Worm (Caenorhabditis elegans) whole organism, midembryonic: ENCODE measurements around the gene C14A4.9.

ENCODE experiments used
- T22C8.4 ChIP-seq: fragments of 200-800 bp; sonication (Bioruptor generic); IDR thresholded peaks from 2 replicates; pipeline ENCODE4 v1.3.6; 2022; ENCODE audit warnings: missing genetic modification characterization, missing compliant biosample characterization
- cog-1 ChIP-seq: sonication (generic microtip); optimal IDR thresholded peaks from 2 replicates; lab custom pipeline; 2016; ENCODE audit warnings: missing genetic modification characterization, missing compliant biosample characterization
- flt-1 ChIP-seq: fragments of 200-800 bp; sonication (Bioruptor generic); IDR thresholded peaks from 2 replicates; pipeline ENCODE4 v1.3.6; 2022; ENCODE audit warnings: missing genetic modification characterization, missing compliant biosample characterization
- klf-2 ChIP-seq: fragments of 200-800 bp; sonication (Bioruptor generic); conservative IDR thresholded peaks from 2 replicates; pipeline ENCODE4 v1.3.6; 2022; ENCODE audit warnings: missing genetic modification reagents, missing genetic modification characterization, missing compliant biosample characterization
- med-1 ChIP-seq: sonication (generic microtip); optimal IDR thresholded peaks from 2 replicates; lab custom pipeline; 2017; ENCODE audit warnings: missing genetic modification characterization, mild to moderate bottlenecking, missing compliant biosample characterization, antibody characterized with exemption, missing genetic modification reagents; ENCODE audit not compliant: insufficient read depth
- ref-1 ChIP-seq: fragments of 200-800 bp; sonication (Bioruptor generic); conservative IDR thresholded peaks from 2 replicates; pipeline ENCODE4 v1.3.6; 2022; ENCODE audit warnings: missing genetic modification reagents, missing genetic modification characterization, missing compliant biosample characterization
- tab-1 ChIP-seq: fragments of 200-800 bp; sonication (Bioruptor generic); IDR thresholded peaks from 2 replicates; pipeline ENCODE4 v1.3.6; 2022; ENCODE audit warnings: missing genetic modification characterization, missing compliant biosample characterization
- ztf-23 ChIP-seq: fragments of 200-800 bp; sonication (Bioruptor generic); IDR thresholded peaks from 2 replicates; pipeline ENCODE4 v1.3.6; 2022; ENCODE audit warnings: missing genetic modification reagents, missing genetic modification characterization, missing compliant biosample characterization
- ztf-29 ChIP-seq: fragments of 200-800 bp; sonication (Bioruptor generic); IDR thresholded peaks from 2 replicates; pipeline ENCODE4 v1.3.6; 2022; ENCODE audit warnings: missing genetic modification reagents, missing genetic modification characterization, missing compliant biosample characterization

The C14A4.9 gene

DNA sequence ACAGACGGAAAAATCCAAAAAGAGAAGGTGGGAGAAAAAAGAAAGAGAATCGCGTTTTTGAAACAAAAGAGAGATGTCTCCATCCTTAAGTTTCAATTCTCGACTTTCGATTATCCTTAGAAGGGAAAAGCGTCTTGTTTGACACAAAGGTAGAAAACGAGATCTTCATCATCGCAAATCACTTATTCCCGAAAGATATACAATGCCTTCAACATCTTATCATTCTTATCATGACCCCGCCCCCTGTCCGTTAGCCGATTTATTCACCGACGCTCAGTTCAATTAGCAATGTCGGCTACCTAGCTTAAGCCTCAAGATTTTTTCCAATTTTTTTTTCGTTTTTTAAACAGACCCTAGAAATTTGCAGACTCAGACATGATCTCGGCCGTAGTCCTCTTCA, at the start of gene C14A4.9:
Gene C14A4.9, plus strand, starts transcription at position 368 of the 400 bp plus-strand sequence.
- no peak for TF ChIP-seq med-1 (GFP tag; lab: Kevin White, UChicago)
- no peak for TF ChIP-seq flt-1 (GFP tag; lab: Robert Waterston, UW)
- no peak for TF ChIP-seq klf-2 (GFP tag; lab: Robert Waterston, UW)
- no peak for TF ChIP-seq cog-1 (tag; lab: Kevin White, UChicago)
- no peak for TF ChIP-seq tab-1 (GFP tag; lab: Robert Waterston, UW)
- TF ChIP-seq ztf-29 (GFP tag; lab: Robert Waterston, UW) = no peak
- TF ChIP-seq T22C8.4 (GFP tag; lab: Robert Waterston, UW) = no peak
- TF ChIP-seq ref-1 = no peak
- no peak for TF ChIP-seq ztf-23 (GFP tag; lab: Robert Waterston, UW)

DNA sequence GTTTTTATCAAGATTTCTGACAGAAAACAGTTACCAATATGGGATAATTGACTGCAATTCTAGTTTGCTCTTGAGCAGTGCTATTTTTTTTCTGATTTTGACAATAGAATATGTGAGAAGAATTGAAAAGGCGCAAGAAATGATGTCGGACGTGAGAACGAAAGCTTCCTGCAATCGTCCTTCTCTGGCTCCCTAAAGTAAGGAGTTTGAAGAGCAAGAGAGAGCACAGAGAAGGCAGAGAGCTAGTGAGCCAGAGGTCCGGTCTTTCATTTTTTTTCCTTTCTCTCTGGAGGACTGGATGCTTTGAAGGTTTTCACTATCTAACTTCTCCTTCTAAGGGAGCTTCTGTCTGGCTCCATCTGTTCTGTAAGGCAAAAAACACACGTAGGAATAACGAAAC, 49.0 kb upstream of the C14A4.9 start:
- TF ChIP-seq klf-2 (GFP tag; lab: Robert Waterston, UW) (no peak), med-1 (GFP tag; lab: Kevin White, UChicago) (no peak), tab-1 (GFP tag; lab: Robert Waterston, UW) (no peak), ztf-23 (GFP tag; lab: Robert Waterston, UW) (no peak), ref-1 (no peak), flt-1 (GFP tag; lab: Robert Waterston, UW) (no peak), T22C8.4 (GFP tag; lab: Robert Waterston, UW) (no peak), ztf-29 (GFP tag; lab: Robert Waterston, UW) (no peak), cog-1 (tag; lab: Kevin White, UChicago) (no peak)

DNA sequence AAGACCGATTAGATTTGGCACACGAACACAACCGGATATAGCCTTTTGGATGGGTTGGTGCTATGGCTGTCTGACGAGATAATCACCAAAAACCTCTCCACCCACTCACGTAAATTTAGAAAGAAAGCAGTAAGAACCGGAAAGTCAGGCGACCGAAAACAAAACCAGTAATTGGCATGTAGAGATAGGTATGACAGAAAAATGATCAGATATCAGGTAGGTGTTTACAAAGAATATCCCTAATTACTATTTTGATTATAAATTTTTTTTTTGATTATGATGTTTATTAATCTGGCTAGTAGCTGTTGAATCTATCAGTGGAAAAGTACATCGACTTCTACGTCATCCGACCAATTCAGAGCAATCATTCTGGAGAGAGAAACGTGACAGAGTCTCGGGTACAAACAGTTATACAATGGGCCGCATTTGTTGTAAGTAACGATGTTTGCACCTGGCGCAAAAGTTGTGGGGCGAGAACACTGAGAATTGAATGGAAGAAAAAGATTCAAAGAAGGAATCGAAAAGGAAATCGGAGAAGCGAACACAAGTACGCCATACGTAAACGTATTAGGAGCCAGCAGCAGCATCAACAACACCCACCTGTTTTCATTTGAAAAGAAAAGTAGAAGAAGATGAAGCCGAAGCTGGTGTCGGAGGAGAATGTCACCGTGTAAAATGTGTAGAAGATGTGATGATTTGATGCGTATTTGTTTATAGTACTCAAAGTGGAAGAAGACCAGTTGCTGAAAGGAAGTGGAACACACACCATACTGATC, 48.1 kb upstream of the C14A4.9 start:
- TF ChIP-seq med-1 (GFP tag; lab: Kevin White, UChicago) = no peak
- TF ChIP-seq T22C8.4 (GFP tag; lab: Robert Waterston, UW) = no peak
- no peak for TF ChIP-seq cog-1 (tag; lab: Kevin White, UChicago)
- no peak for TF ChIP-seq tab-1 (GFP tag; lab: Robert Waterston, UW)
- TF ChIP-seq flt-1 (GFP tag; lab: Robert Waterston, UW) = no peak
- TF ChIP-seq ref-1 = no peak
- no peak for TF ChIP-seq ztf-29 (GFP tag; lab: Robert Waterston, UW)
- TF ChIP-seq klf-2 (GFP tag; lab: Robert Waterston, UW) = no peak
- no peak for TF ChIP-seq ztf-23 (GFP tag; lab: Robert Waterston, UW)

DNA sequence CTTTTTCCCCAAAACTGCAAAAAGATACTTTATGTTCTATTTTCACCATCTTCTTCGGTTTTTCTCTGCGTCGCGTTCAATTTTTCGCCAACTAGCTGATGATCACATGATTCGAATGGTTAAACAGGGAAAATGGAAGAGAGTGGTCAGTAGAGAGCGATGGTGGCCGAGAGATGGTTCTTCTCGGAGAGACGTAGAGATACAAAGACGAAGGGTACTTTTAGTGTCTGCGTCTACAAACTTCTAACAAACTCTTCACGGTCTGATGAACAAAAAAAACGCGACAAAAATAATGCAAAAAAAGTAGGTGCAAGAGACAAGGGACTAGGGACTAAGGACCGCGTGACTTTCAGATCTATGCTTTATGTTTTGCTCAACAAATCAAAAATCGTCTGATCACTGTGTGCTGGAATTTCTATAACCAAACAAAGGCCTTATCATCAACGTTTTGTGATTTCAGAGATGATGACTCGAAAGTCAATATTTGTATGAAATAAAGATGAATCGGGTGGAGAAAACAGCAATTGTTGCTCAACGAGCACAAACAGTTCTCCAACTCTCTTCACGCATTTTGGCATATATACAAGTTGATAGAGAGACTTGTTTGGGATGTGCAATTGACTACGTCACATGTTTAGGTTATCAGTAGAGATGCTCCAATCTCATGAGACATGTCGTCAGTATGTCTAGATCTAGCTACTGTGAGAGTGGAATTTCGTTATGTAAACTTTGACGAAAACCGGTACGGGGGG, 47.0 kb upstream of the C14A4.9 start:
- TF ChIP-seq ref-1 = no peak
- TF ChIP-seq T22C8.4 (GFP tag; lab: Robert Waterston, UW) = no peak
- 0 out of 2 replicates have a peak, but pooled peaks have one; percentile 57 for TF ChIP-seq ztf-23 (GFP tag; lab: Robert Waterston, UW)
- peak; percentile 16 for TF ChIP-seq cog-1 (tag; lab: Kevin White, UChicago)
- TF ChIP-seq flt-1 (GFP tag; lab: Robert Waterston, UW) = no peak
- no peak for TF ChIP-seq tab-1 (GFP tag; lab: Robert Waterston, UW)
- no peak for TF ChIP-seq med-1 (GFP tag; lab: Kevin White, UChicago)

DNA sequence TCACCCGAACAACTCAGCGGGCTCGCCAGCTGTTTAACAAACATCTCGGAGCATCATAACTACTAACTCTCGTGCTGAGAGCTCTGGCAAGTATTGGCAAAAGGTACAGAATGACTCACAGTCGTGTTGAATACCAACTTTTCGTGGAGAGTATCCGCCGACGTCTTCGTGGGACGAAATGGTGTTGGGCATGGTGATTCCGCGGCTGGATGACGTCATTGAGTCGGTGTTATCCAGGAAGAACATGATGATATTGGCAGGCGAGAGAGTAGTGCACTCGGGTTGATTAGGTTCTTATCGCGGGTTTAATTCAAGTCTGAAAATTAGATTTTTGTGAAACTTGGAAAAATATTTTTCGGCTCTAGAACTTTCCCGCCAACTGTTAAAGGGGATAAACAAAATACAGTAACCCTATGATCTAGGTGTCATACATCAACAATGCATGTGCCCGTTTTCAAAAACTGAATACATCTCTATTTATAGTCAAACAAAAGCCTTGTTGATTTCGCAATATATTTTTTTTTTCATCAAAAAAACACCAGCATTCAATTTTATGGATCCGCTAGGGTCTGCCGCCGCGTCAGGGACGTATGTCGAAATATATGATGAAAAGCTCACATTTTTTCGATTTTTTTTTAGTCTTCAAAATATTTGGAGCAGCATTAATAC, 45.6 kb upstream of the C14A4.9 start:
- no peak for TF ChIP-seq cog-1 (tag; lab: Kevin White, UChicago)
- no peak for TF ChIP-seq klf-2 (GFP tag; lab: Robert Waterston, UW)
- TF ChIP-seq ztf-29 (GFP tag; lab: Robert Waterston, UW) = no peak
- no peak for TF ChIP-seq T22C8.4 (GFP tag; lab: Robert Waterston, UW)
- no peak for TF ChIP-seq med-1 (GFP tag; lab: Kevin White, UChicago)
- no peak for TF ChIP-seq ref-1
- 0 out of 2 replicates have a peak, but pooled peaks have one; percentile 28 for TF ChIP-seq tab-1 (GFP tag; lab: Robert Waterston, UW)

DNA sequence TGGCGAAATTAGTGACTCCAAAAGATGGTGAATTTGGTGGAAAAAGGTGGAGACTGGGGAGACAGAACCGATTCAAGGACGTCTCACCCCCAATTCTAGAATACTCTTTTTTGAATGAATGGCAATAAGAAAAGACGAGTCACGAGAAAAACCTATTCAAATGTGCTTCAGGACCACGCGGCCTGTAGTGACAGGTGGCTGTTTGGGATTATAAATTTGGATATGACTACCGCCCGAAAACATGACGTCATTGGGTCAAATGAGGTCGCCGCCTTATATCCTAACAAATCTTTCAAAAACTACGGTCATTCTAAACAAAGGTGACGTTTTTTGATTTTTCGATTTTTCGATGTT, 45.1 kb upstream of the C14A4.9 start:
- TF ChIP-seq flt-1 (GFP tag; lab: Robert Waterston, UW) = 0 out of 2 replicates have a peak, but pooled peaks have one; percentile 31
- TF ChIP-seq ref-1 = no peak
- no peak for TF ChIP-seq ztf-29 (GFP tag; lab: Robert Waterston, UW)

DNA sequence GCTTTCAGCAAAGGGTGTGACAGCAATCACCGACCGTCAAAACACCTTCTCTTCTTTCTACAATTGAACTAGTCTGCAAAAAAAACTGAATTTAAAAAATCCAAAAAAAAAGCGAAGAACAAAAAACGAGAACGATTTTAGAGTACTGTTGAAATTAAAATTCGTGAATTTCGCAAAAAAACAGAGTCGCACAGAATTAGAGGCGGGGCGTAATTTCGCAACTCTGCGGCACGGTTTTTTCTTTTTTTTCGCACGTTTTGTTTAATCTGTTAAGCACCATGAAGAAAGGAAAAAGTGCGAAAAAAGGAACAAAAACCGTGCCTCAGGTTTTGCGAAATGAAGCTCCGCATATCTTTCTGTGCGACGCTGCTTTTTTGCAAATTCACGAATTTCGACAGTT, 44.2 kb upstream of the C14A4.9 start, which contains the start of gene mnk-1:
Gene mnk-1, minus strand, starts transcription at position 73 of the 400 bp plus-strand sequence.
- no peak for TF ChIP-seq klf-2 (GFP tag; lab: Robert Waterston, UW)
- TF ChIP-seq med-1 (GFP tag; lab: Kevin White, UChicago) = no peak
- no peak for TF ChIP-seq ref-1
- no peak for TF ChIP-seq T22C8.4 (GFP tag; lab: Robert Waterston, UW)
- no peak for TF ChIP-seq cog-1 (tag; lab: Kevin White, UChicago)
- no peak for TF ChIP-seq tab-1 (GFP tag; lab: Robert Waterston, UW)
- TF ChIP-seq ztf-23 (GFP tag; lab: Robert Waterston, UW) = no peak
- TF ChIP-seq ztf-29 (GFP tag; lab: Robert Waterston, UW) = no peak

DNA sequence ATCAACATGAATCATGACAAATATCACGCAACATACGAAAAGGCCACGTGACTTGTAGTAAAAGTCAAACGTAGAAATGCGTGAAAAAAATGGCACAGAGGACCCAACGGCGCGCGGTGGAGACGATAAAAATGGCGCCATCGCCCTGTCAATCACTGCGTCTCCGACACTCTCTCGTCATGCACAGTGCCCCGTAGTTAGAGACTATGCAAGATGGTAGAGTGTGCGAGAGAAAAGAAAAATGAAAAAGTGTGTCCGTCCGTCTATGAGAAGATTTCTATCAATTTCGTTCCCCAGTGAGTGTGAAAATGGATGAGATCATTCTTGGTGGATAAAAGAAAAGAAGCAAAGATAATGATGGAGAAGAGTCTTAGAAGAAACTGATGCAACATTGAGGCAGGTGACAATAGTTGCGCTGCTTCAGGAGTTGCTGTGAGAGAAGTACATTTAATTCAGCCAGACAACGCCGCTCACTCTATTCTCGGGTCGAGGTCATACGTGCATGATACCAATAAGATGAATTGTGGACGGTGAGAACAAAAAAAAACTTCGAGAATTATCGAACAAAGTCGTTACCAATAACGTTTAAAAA, 43.6 kb upstream of the C14A4.9 start:
- TF ChIP-seq flt-1 (GFP tag; lab: Robert Waterston, UW) (0 out of 2 replicates have a peak, but pooled peaks have one; percentile 6), klf-2 (GFP tag; lab: Robert Waterston, UW) (no peak)
